Worm (Caenorhabditis elegans): ENCODE measurements around the gene F07C6.6.

ce11 chrIV:12755641-12756040 is 37.0 kb upstream of the F07C6.6 start:
- TF ChIP-seq swsn-7 (tag; optimal IDR thresholded peaks at IDR 0.05), result no peak
- no peak for TF ChIP-seq nhr-237 (tag; optimal IDR thresholded peaks at IDR 0.05)
- TF ChIP-seq dpl-1 (GFP tag; optimal IDR thresholded peaks at IDR 0.05), result no peak
- no peak for TF ChIP-seq lin-13 (GFP tag; optimal IDR thresholded peaks at IDR 0.05)
- no peak for TF ChIP-seq isw-1 (GFP tag; IDR thresholded peaks at IDR 0.05)
